Fruit fly (Drosophila melanogaster): ENCODE data around the gene mIF2.

mIF2 gene

DNA sequence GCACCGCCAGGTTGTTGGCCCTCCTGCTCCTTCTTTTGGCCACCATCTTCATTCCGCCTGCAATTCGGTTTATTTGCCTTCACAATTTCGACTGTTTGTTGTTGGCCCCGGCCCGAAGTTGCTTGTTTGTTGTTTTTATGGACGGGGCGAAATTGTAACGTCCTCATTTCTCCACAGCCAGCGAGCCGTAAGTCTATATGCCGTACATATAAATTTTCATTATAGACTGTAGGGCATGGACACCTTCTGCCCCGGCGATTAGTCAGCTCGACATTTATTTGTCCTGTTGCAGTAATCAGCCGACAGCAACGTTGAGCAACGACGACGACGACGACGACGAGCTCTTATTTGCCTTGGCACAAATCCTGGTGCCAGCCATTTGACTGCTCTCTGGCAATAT is 14.2 kb upstream of the mIF2 start:
- TF ChIP-seq zfh2 (GFP tag; optimal IDR thresholded peaks at IDR 0.05) (no peak), CG4328 (GFP tag; optimal IDR thresholded peaks at IDR 0.05) (no peak), sna (GFP tag; IDR thresholded peaks at IDR 0.05; ENCODE audit: partially characterized antibody) (no peak), ken (GFP tag; IDR thresholded peaks at IDR 0.05) (0 out of 3 replicates have a peak, but pooled peaks have one; percentile 18), Ssrp (tag; optimal IDR thresholded peaks at IDR 0.05) (no peak), Ravus (GFP tag; IDR thresholded peaks at IDR 0.05) (no peak), ato (GFP tag; IDR thresholded peaks at IDR 0.05; ENCODE audit: partially characterized antibody) (no peak), Atf3 (GFP tag; optimal IDR thresholded peaks at IDR 0.05) (no peak), Med (GFP tag) (peak; percentile 22), Ada2b (GFP tag; IDR thresholded peaks at IDR 0.05) (no peak), Hr3 (GFP tag; optimal IDR thresholded peaks at IDR 0.05) (no peak)

DNA sequence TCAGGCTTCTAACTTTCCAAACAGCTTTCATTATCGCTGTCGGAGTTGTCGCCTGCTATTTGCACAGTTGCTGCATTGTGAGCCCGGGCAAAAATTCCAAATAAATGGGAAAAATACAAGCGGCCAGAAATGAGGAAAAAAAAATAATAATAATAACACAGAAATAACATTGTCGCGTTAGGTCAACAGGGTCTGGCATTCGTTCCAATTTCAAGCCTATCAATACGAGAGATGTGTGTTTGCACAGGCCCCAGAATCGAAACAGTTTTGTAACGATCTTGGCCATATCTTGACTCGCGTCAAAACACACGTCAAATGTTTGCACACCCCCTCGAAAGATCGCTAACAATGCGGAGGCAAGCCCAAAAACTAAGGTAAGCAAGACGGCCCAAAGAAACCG is 11.8 kb upstream of the mIF2 start:
- no peak for TF ChIP-seq HmgZ (tag; optimal IDR thresholded peaks at IDR 0.05)
- TF ChIP-seq Ets65A (GFP tag): no peak
- no peak for TF ChIP-seq Nf-YB (GFP tag; optimal IDR thresholded peaks at IDR 0.05)
- TF ChIP-seq psq (GFP tag; optimal IDR thresholded peaks at IDR 0.05): no peak
- TF ChIP-seq CG4617 (GFP tag; optimal IDR thresholded peaks at IDR 0.05; ENCODE audit: borderline replicate concordance): no peak
- no peak for TF ChIP-seq peb (GFP tag; IDR thresholded peaks at IDR 0.05)
- TF ChIP-seq en (GFP tag; optimal IDR thresholded peaks at IDR 0.05): no peak
- TF ChIP-seq CG10147 (GFP tag; optimal IDR thresholded peaks at IDR 0.05): peak; percentile 50
- no peak for TF ChIP-seq hkb (optimal IDR thresholded peaks at IDR 0.05)
- TF ChIP-seq hkb (GFP tag; IDR thresholded peaks at IDR 0.05): peak; percentile 49; the same call in 1 of the 2 replicates
- no peak for TF ChIP-seq grn (GFP tag; optimal IDR thresholded peaks at IDR 0.05)
- TF ChIP-seq Six4 (GFP tag; optimal IDR thresholded peaks at IDR 0.05): no peak
- no peak for TF ChIP-seq Dip2 (GFP tag; IDR thresholded peaks at IDR 0.05)
- TF ChIP-seq NC2β (GFP tag; optimal IDR thresholded peaks at IDR 0.05): no peak
- no peak for TF ChIP-seq CG12155 (GFP tag; optimal IDR thresholded peaks at IDR 0.05)
- no peak for TF ChIP-seq chn (GFP tag; optimal IDR thresholded peaks at IDR 0.05)
- TF ChIP-seq bbx (GFP tag; IDR thresholded peaks at IDR 0.05; ENCODE audit: partially characterized antibody): no peak
- TF ChIP-seq bigmax (GFP tag; optimal IDR thresholded peaks at IDR 0.05): no peak
- no peak for TF ChIP-seq tgo (GFP tag; IDR thresholded peaks at IDR 0.05)
- TF ChIP-seq ttk (GFP tag; IDR thresholded peaks at IDR 0.05): no peak
- no peak for TF ChIP-seq CG5953 (GFP tag; IDR thresholded peaks at IDR 0.05)
- TF ChIP-seq ERR (GFP tag; optimal IDR thresholded peaks at IDR 0.05): peak; percentile 8
- TF ChIP-seq ab (GFP tag; optimal IDR thresholded peaks at IDR 0.05): no peak
- TF ChIP-seq TFAM (GFP tag; optimal IDR thresholded peaks at IDR 0.05): no peak
- no peak for TF ChIP-seq Side (GFP tag; optimal IDR thresholded peaks at IDR 0.05)
- no peak for TF ChIP-seq CG31388 (GFP tag; optimal IDR thresholded peaks at IDR 0.05)
- TF ChIP-seq CG9727 (GFP tag; optimal IDR thresholded peaks at IDR 0.05): peak; percentile 40
- TF ChIP-seq CG6175 (GFP tag; IDR thresholded peaks at IDR 0.05): no peak
- TF ChIP-seq CG6689 (GFP tag; IDR thresholded peaks at IDR 0.05): peak; percentile 37; the same call in 1 of the 2 replicates
- TF ChIP-seq Hmr (GFP tag; optimal IDR thresholded peaks at IDR 0.05): peak; percentile 75
- TF ChIP-seq tio (GFP tag; optimal IDR thresholded peaks at IDR 0.05): no peak
- TF ChIP-seq caup (GFP tag; optimal IDR thresholded peaks at IDR 0.05; ENCODE audit: severe bottlenecking): peak; percentile 61
- TF ChIP-seq CG11398 (GFP tag; optimal IDR thresholded peaks at IDR 0.05): no peak
- TF ChIP-seq yki (optimal IDR thresholded peaks at IDR 0.05): no peak
- TF ChIP-seq Lim3 (GFP tag; IDR thresholded peaks at IDR 0.05): no peak
- TF ChIP-seq Oli (tag; optimal IDR thresholded peaks at IDR 0.05): no peak
- TF ChIP-seq CG5245 (GFP tag; optimal IDR thresholded peaks at IDR 0.05): no peak
- peak; percentile 54 for TF ChIP-seq CG2678 (tag; optimal IDR thresholded peaks at IDR 0.05)
- no peak for TF ChIP-seq CG11504 (tag; optimal IDR thresholded peaks at IDR 0.05)
- no peak for TF ChIP-seq HmgD (GFP tag; optimal IDR thresholded peaks at IDR 0.05)
- no peak for TF ChIP-seq Usf (GFP tag; optimal IDR thresholded peaks at IDR 0.05)

All from whole organism, embryonic.